Worm (Caenorhabditis elegans) whole organism, young adult: ENCODE data around the gene cyp-25A6.
A peak's percentile ranks its signal among the peaks of the same experiment; 100 is the strongest.

Experiments
- B0336.3 ChIP-seq: fragments of 200-800 bp; sonication (Bioruptor generic); IDR thresholded peaks from 2 replicates; pipeline ENCODE4 v1.3.6; 2022; ENCODE audit warnings: missing genetic modification characterization, missing compliant biosample characterization
- C06A6.2 ChIP-seq: fragments of 200-800 bp; sonication (Bioruptor generic); conservative IDR thresholded peaks from 2 replicates; pipeline ENCODE4 v1.3.6; 2022; ENCODE audit warnings: missing genetic modification characterization, missing compliant biosample characterization
- F22D6.2 ChIP-seq: sonication (generic microtip); optimal IDR thresholded peaks from 2 replicates; lab custom pipeline; 2016; ENCODE audit warnings: mild to moderate bottlenecking, missing genetic modification characterization, missing compliant biosample characterization
- F23B12.7 ChIP-seq: sonication (generic microtip); optimal IDR thresholded peaks from 2 replicates; lab custom pipeline; 2017; ENCODE audit warnings: missing genetic modification characterization, mild to moderate bottlenecking, missing compliant biosample characterization, antibody characterized with exemption, moderate library complexity; ENCODE audit not compliant: insufficient read depth
- F49E8.2 ChIP-seq: sonication (generic microtip); optimal IDR thresholded peaks from 3 replicates; lab custom pipeline; 2017; ENCODE audit warnings: missing genetic modification characterization, mild to moderate bottlenecking, missing compliant biosample characterization, antibody characterized with exemption, moderate library complexity; ENCODE audit not compliant: insufficient read depth
- F55B11.4 ChIP-seq: sonication (generic microtip); optimal IDR thresholded peaks from 2 replicates; lab custom pipeline; 2016; ENCODE audit warnings: missing compliant biosample characterization, missing genetic modification characterization, borderline replicate concordance; ENCODE audit not compliant: insufficient read depth
- K12H6.12 ChIP-seq: fragments of 200-800 bp; sonication (Bioruptor generic); optimal IDR thresholded peaks from 2 replicates; lab custom pipeline; 2018; ENCODE audit warnings: mild to moderate bottlenecking, missing genetic modification characterization, missing compliant biosample characterization
- T26A5.8 ChIP-seq: sonication (generic microtip); optimal IDR thresholded peaks from 2 replicates; lab custom pipeline; 2016; ENCODE audit warnings: missing genetic modification characterization, missing compliant biosample characterization
- Y53F4B.3 ChIP-seq: fragments of 200-800 bp; sonication (Bioruptor generic); IDR thresholded peaks from 2 replicates; pipeline ENCODE4 v1.3.6; 2022; ENCODE audit warnings: missing genetic modification reagents, missing genetic modification characterization, missing compliant biosample characterization
- Y95B8A.8 ChIP-seq: fragments of 200-800 bp; sonication (Bioruptor generic); IDR thresholded peaks from 2 replicates; pipeline ENCODE4 v1.3.6; 2022; ENCODE audit warnings: missing genetic modification reagents, missing genetic modification characterization, missing compliant biosample characterization
- ZK185.1 ChIP-seq: sonication (generic microtip); optimal IDR thresholded peaks from 2 replicates; lab custom pipeline; 2016; ENCODE audit warnings: mild to moderate bottlenecking, missing genetic modification characterization, missing compliant biosample characterization; ENCODE audit not compliant: poor library complexity, severe bottlenecking
- akir-1 ChIP-seq: fragments of 200-800 bp; sonication (Bioruptor generic); optimal IDR thresholded peaks from 2 replicates; lab custom pipeline; 2018; ENCODE audit warnings: mild to moderate bottlenecking, missing genetic modification characterization, moderate library complexity, missing compliant biosample characterization
- ama-1 ChIP-seq, 3 experiments: fragments of 150-350 bp in 1 of 3; sonication (generic microtip) in 2 of 3; optimal IDR thresholded peaks; 2 replicates each; lab custom pipeline; 2014 to 2018; ENCODE audit warnings: missing biosample characterization in 2 of 3, missing genetic modification characterization in 2 of 3, missing genetic modification reagents in 2 of 3
- aptf-2 ChIP-seq: fragments of 200-800 bp; sonication (Bioruptor generic); conservative IDR thresholded peaks from 2 replicates; pipeline ENCODE4 v1.3.6; 2022; ENCODE audit warnings: missing genetic modification reagents, missing genetic modification characterization, missing compliant biosample characterization
- aptf-3 ChIP-seq: fragments of 200-800 bp; sonication (Bioruptor generic); IDR thresholded peaks from 2 replicates; pipeline ENCODE4 v1.3.6; 2022; ENCODE audit warnings: missing genetic modification characterization, missing compliant biosample characterization
- bed-1 ChIP-seq: fragments of 200-800 bp; sonication (Bioruptor generic); IDR thresholded peaks from 2 replicates; pipeline ENCODE4 v1.3.6; 2022; ENCODE audit warnings: missing genetic modification reagents, missing genetic modification characterization, missing compliant biosample characterization
- ceh-27 ChIP-seq: fragments of 200-800 bp; sonication (Bioruptor generic); optimal IDR thresholded peaks from 2 replicates; lab custom pipeline; 2018; ENCODE audit warnings: mild to moderate bottlenecking, missing genetic modification characterization, moderate library complexity, missing compliant biosample characterization
- dox-1 ChIP-seq: fragments of 200-800 bp; sonication (Bioruptor generic); IDR thresholded peaks from 2 replicates; pipeline ENCODE4 v1.3.6; 2022; ENCODE audit warnings: missing genetic modification reagents, missing genetic modification characterization, missing compliant biosample characterization
- dpff-1 ChIP-seq: sonication (generic microtip); optimal IDR thresholded peaks from 2 replicates; lab custom pipeline; 2017; ENCODE audit warnings: mild to moderate bottlenecking, missing genetic modification characterization, missing compliant biosample characterization
- dpl-1 ChIP-seq: fragments of 150-350 bp; optimal IDR thresholded peaks from 2 replicates; lab custom pipeline; 2014; ENCODE audit warnings: missing biosample characterization, missing genetic modification reagents, missing genetic modification characterization
- efl-1 ChIP-seq: fragments of 150-350 bp; optimal IDR thresholded peaks from 2 replicates; lab custom pipeline; 2014; ENCODE audit warnings: missing biosample characterization, missing genetic modification reagents, missing genetic modification characterization
- egl-44 ChIP-seq: fragments of 200-800 bp; sonication (Bioruptor generic); IDR thresholded peaks from 2 replicates; pipeline ENCODE4 v1.3.6; 2022; ENCODE audit warnings: missing genetic modification reagents, missing genetic modification characterization, missing compliant biosample characterization
- egrh-3 ChIP-seq: fragments of 200-800 bp; sonication (Bioruptor generic); IDR thresholded peaks from 2 replicates; pipeline ENCODE4 v1.3.6; 2022; ENCODE audit warnings: missing genetic modification reagents, missing genetic modification characterization, missing compliant biosample characterization
- ets-4 ChIP-seq: fragments of 200-800 bp; sonication (Bioruptor generic); optimal IDR thresholded peaks from 2 replicates; lab custom pipeline; 2018; ENCODE audit warnings: mild to moderate bottlenecking, missing genetic modification characterization, missing compliant biosample characterization
- him-1 ChIP-seq: sonication (generic microtip); optimal IDR thresholded peaks from 2 replicates; lab custom pipeline; 2016; ENCODE audit warnings: missing genotype, missing genetic modification reagents, missing genetic modification characterization, missing compliant biosample characterization
- lag-1 ChIP-seq: fragments of 200-800 bp; sonication (Bioruptor generic); IDR thresholded peaks from 2 replicates; pipeline ENCODE4 v1.3.6; 2022; ENCODE audit warnings: missing genetic modification reagents, missing genetic modification characterization, missing compliant biosample characterization
- let-526 ChIP-seq: fragments of 200-800 bp; sonication (Bioruptor generic); IDR thresholded peaks from 2 replicates; pipeline ENCODE4 v1.3.6; 2022; ENCODE audit warnings: missing genetic modification reagents, missing genetic modification characterization, missing compliant biosample characterization
- let-607 ChIP-seq, 2 experiments: fragments of 200-800 bp in 1 of 2; sonication (Bioruptor generic) in 1 of 2; sonication (generic microtip) in 1 of 2; optimal IDR thresholded peaks; 2 replicates each; lab custom pipeline; 2016 to 2018; ENCODE audit warnings: mild to moderate bottlenecking in 2 of 2, missing compliant biosample characterization in 2 of 2, missing genetic modification characterization in 2 of 2, moderate library complexity in 2 of 2, missing genotype in 1 of 2
- lin-26 ChIP-seq: fragments of 200-800 bp; sonication (Bioruptor generic); IDR thresholded peaks from 2 replicates; pipeline ENCODE4 v1.3.6; 2022; ENCODE audit warnings: missing genetic modification reagents, missing genetic modification characterization, missing compliant biosample characterization
- lin-35 ChIP-seq, 3 experiments: fragments of 150-350 bp in 2 of 3; sonication (generic microtip) in 1 of 3; optimal IDR thresholded peaks; 2 replicates each; lab custom pipeline; 2014 to 2018; ENCODE audit warnings: missing biosample characterization in 3 of 3, missing genetic modification characterization in 3 of 3, missing genetic modification reagents in 3 of 3
- lin-40 ChIP-seq: sonication (generic microtip); optimal IDR thresholded peaks from 2 replicates; lab custom pipeline; 2016; ENCODE audit warnings: missing genetic modification characterization, mild to moderate bottlenecking, missing compliant biosample characterization, missing genotype, missing genetic modification reagents
- lir-1 ChIP-seq: fragments of 200-800 bp; sonication (Bioruptor generic); conservative IDR thresholded peaks from 2 replicates; pipeline ENCODE4 v1.3.6; 2022; ENCODE audit warnings: missing genetic modification reagents, missing genetic modification characterization, missing compliant biosample characterization
- madf-3 ChIP-seq: fragments of 200-800 bp; sonication (Bioruptor generic); IDR thresholded peaks from 2 replicates; pipeline ENCODE4 v1.3.6; 2022; ENCODE audit warnings: missing genetic modification reagents, missing genetic modification characterization, missing compliant biosample characterization
- madf-6 ChIP-seq: fragments of 200-800 bp; sonication (Bioruptor generic); IDR thresholded peaks from 2 replicates; pipeline ENCODE4 v1.3.6; 2022; ENCODE audit warnings: missing genetic modification reagents, missing genetic modification characterization, missing compliant biosample characterization
- mxl-1 ChIP-seq: sonication (generic microtip); optimal IDR thresholded peaks from 2 replicates; lab custom pipeline; 2016; ENCODE audit warnings: missing genetic modification characterization, missing compliant biosample characterization
- nhr-120 ChIP-seq: fragments of 200-800 bp; sonication (Bioruptor generic); IDR thresholded peaks from 2 replicates; pipeline ENCODE4 v1.3.6; 2022; ENCODE audit warnings: missing genetic modification characterization, missing compliant biosample characterization
- nhr-179 ChIP-seq: sonication (generic microtip); optimal IDR thresholded peaks from 2 replicates; lab custom pipeline; 2016; ENCODE audit warnings: mild to moderate bottlenecking, missing genetic modification characterization, missing compliant biosample characterization
- nhr-80 ChIP-seq: sonication (generic microtip); optimal IDR thresholded peaks from 2 replicates; lab custom pipeline; 2016; ENCODE audit warnings: missing genetic modification characterization, missing compliant biosample characterization
- sptf-2 ChIP-seq: fragments of 200-800 bp; sonication (Bioruptor generic); optimal IDR thresholded peaks from 2 replicates; lab custom pipeline; 2018; ENCODE audit warnings: mild to moderate bottlenecking, missing genetic modification characterization, missing compliant biosample characterization
- tlf-1 ChIP-seq: fragments of 200-800 bp; sonication (Bioruptor generic); optimal IDR thresholded peaks from 2 replicates; lab custom pipeline; 2018; ENCODE audit warnings: mild to moderate bottlenecking, missing genetic modification characterization, missing compliant biosample characterization
- zfh-2 ChIP-seq: fragments of 200-800 bp; sonication (Bioruptor generic); conservative IDR thresholded peaks from 2 replicates; pipeline ENCODE4 v1.3.6; 2022; ENCODE audit warnings: missing genetic modification reagents, missing genetic modification characterization, missing compliant biosample characterization
- ztf-22 ChIP-seq: fragments of 200-800 bp; sonication (Bioruptor generic); optimal IDR thresholded peaks from 2 replicates; lab custom pipeline; 2018; ENCODE audit warnings: mild to moderate bottlenecking, missing genetic modification characterization, moderate library complexity, missing compliant biosample characterization
- ztf-3 ChIP-seq: fragments of 200-800 bp; sonication (Bioruptor generic); optimal IDR thresholded peaks from 2 replicates; lab custom pipeline; 2018; ENCODE audit warnings: mild to moderate bottlenecking, missing genetic modification characterization, missing compliant biosample characterization

The cyp-25A6 gene

DNA sequence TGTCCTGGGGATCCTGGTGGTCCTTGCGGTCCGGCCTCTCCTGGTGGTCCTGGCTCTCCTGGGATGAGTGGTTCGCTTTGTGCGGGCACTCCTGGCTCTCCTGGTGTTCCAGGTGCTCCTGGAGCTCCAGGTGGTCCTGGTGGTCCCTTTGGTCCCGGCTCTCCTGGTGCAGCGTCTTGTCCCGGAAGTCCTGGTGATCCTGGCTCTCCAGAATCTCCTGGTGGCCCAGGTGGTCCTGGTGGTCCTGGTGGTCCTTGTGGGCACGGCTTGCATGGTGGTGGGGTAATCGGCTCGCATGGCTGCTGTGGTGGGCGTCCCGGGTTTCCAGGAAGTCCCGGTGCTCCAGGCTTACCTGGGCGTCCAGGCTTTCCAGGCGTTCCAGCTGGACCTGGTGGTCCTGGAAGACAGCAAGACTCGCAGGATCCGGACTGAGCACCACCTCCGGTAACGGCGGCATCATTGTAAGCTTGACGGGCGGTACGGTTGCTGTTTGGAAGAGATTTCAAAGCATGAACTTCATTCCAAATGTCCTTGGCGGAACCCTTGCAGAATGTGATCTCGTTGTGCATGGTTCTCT is 46.7 kb downstream of the cyp-25A6 start:
- TF ChIP-seq ztf-3 (GFP tag; lab: Kevin White, UChicago) (no peak), sptf-2 (GFP tag; lab: Kevin White, UChicago) (peak; percentile 5), let-526 (GFP tag; lab: Robert Waterston, UW) (0 out of 2 replicates have a peak, but pooled peaks have one; percentile 18), ets-4 (GFP tag; lab: Kevin White, UChicago) (no peak), zfh-2 (GFP tag; lab: Robert Waterston, UW) (peak; percentile 91), ztf-22 (no peak), dox-1 (GFP tag; lab: Robert Waterston, UW) (0 out of 2 replicates have a peak, but pooled peaks have one; percentile 29), tlf-1 (GFP tag; lab: Kevin White, UChicago) (no peak), egrh-3 (GFP tag; lab: Robert Waterston, UW) (peak; percentile 94)
- TF ChIP-seq, all 124 proteins: peak for 5

- TF ChIP-seq lir-1 (no peak), F49E8.2 (tag; lab: Kevin White, UChicago) (no peak), dox-1 (GFP tag; lab: Robert Waterston, UW) (no peak), lin-26 (GFP tag; lab: Robert Waterston, UW) (no peak), dpff-1 (tag; lab: Kevin White, UChicago) (no peak), Y95B8A.8 (GFP tag; lab: Robert Waterston, UW) (no peak), F55B11.4 (no peak), him-1 (tag; lab: Kevin White, UChicago) (no peak), nhr-179 (tag; lab: Kevin White, UChicago) (no peak), ceh-27 (GFP tag; lab: Kevin White, UChicago) (no peak), ZK185.1 (tag; lab: Kevin White, UChicago) (no peak), akir-1 (GFP tag; lab: Kevin White, UChicago) (no peak), Y53F4B.3 (GFP tag; lab: Robert Waterston, UW) (no peak), T26A5.8 (no peak)
Observed at ce11 chrIV:4244510-4244909, 47.2 kb downstream of the cyp-25A6 start, which contains the start of gene col-34. Gene col-34, minus strand, starts transcription at chrIV:4244610.

DNA sequence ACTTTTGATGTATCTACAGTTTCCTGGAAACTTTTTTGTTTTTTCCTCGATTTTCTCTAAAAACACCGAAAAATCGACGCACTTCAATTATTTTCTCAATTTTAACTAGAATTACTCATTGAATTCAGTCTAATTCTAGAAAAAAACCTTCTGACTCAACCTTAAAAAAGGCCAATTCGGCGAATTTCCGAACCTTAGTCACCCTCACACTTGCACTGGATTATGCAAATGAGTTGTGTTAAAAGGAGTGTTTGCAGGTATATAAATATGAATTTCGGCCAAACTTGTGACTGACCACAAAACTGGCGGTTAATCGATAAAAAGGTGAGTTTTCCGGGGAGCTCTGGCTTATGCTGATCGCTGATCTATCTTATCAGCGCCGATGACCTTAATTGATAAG is 49.2 kb downstream of the cyp-25A6 start, which contains the start of gene ttr-20:
Gene ttr-20, plus strand, starts transcription at position 301 of the 400 bp plus-strand sequence.
- no peak for TF ChIP-seq egl-44 (GFP tag; lab: Robert Waterston, UW)
- TF ChIP-seq F22D6.2: no peak
- no peak for TF ChIP-seq C06A6.2 (GFP tag; lab: Robert Waterston, UW)
- TF ChIP-seq akir-1 (GFP tag; lab: Kevin White, UChicago): no peak
- no peak for TF ChIP-seq bed-1 (GFP tag; lab: Robert Waterston, UW)
- no peak for TF ChIP-seq sptf-2 (GFP tag; lab: Kevin White, UChicago)
- TF ChIP-seq let-607 (tag; optimal IDR thresholded peaks at IDR 0.05; lab: Kevin White, UChicago): no peak
- TF ChIP-seq aptf-3: no peak
- no peak for TF ChIP-seq lag-1 (GFP tag; lab: Robert Waterston, UW)

DNA sequence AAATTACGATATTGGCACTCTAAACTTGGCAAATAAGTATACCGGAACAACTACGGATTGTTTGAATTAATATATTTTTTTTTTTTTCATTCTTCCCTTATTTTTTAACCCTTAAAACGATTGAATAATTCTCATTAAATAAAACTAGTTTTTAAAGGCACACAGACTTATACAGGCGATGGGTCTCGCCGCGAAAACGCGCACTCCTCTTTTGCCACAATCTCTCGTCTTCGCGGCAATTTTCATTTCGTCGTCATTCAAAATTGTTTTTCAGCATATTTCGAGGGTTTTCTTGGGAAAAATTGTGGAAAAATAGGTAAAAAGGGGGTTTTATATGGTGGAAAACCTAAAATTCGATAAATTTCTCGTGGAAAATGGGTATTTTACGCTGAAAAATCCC is 50.1 kb downstream of the cyp-25A6 start:
- TF ChIP-seq B0336.3 (GFP tag; lab: Robert Waterston, UW) (no peak), nhr-80 (tag; lab: Kevin White, UChicago) (no peak), efl-1 (GFP tag; lab: Kevin White, UChicago) (peak; percentile 71), bed-1 (GFP tag; lab: Robert Waterston, UW) (no peak), F23B12.7 (tag; lab: Kevin White, UChicago) (peak; percentile 20), aptf-3 (no peak), madf-3 (GFP tag; lab: Robert Waterston, UW) (no peak), lin-40 (tag; lab: Kevin White, UChicago) (no peak), nhr-120 (no peak), madf-6 (GFP tag; lab: Robert Waterston, UW) (peak; percentile 67), ama-1 (optimal IDR thresholded peaks at IDR 0.05; lab: Kevin White, UChicago) (no peak), ama-1 (GFP tag; optimal IDR thresholded peaks at IDR 0.05; lab: Kevin White, UChicago) (no peak), lin-35 (GFP tag; optimal IDR thresholded peaks at IDR 0.05; lab: Kevin White, UChicago) (peak in 1 of 3 experiments; percentile 60), ZK185.1 (tag; lab: Kevin White, UChicago) (no peak), dpl-1 (GFP tag; lab: Kevin White, UChicago) (peak; percentile 32), mxl-1 (tag; lab: Kevin White, UChicago) (no peak), K12H6.12 (tag; lab: Kevin White, UChicago) (no peak), aptf-2 (GFP tag; lab: Robert Waterston, UW) (no peak)
